Worm (Caenorhabditis elegans) whole organism, L2 larva: ENCODE data around the gene npp-1.

Experiments
- C34F6.9 ChIP-seq: fragments of 150-350 bp; optimal IDR thresholded peaks from 2 replicates; lab custom pipeline; 2014; ENCODE audit warnings: missing biosample characterization, missing genetic modification characterization
- F13H6.1 ChIP-seq: sonication (generic microtip); optimal IDR thresholded peaks from 2 replicates; lab custom pipeline; 2016; ENCODE audit warnings: missing genetic modification characterization, missing compliant biosample characterization
- R02D3.7 ChIP-seq: fragments of 150-350 bp; optimal IDR thresholded peaks from 2 replicates; lab custom pipeline; 2014; ENCODE audit warnings: missing biosample characterization, missing genetic modification characterization
- Y55F3AM.14 ChIP-seq: fragments of 200-800 bp; sonication (Bioruptor generic); optimal IDR thresholded peaks from 2 replicates; lab custom pipeline; 2018; ENCODE audit warnings: mild to moderate bottlenecking, missing genetic modification characterization, missing compliant biosample characterization
- ZK546.5 ChIP-seq: sonication (generic microtip); optimal IDR thresholded peaks from 2 replicates; lab custom pipeline; 2017; ENCODE audit warnings: missing biosample characterization, missing genetic modification characterization
- alr-1 ChIP-seq: fragments of 150-350 bp; optimal IDR thresholded peaks from 2 replicates; lab custom pipeline; 2014; ENCODE audit warnings: missing biosample characterization, missing genetic modification characterization
- aly-2 ChIP-seq: fragments of 150-350 bp; optimal IDR thresholded peaks from 2 replicates; lab custom pipeline; 2014; ENCODE audit warnings: missing biosample characterization, missing genetic modification characterization
- ama-1 ChIP-seq: fragments of 150-350 bp; optimal IDR thresholded peaks from 2 replicates; lab custom pipeline; 2018; ENCODE audit warnings: inconsistent platforms
- blmp-1 ChIP-seq: sonication (generic microtip); optimal IDR thresholded peaks from 2 replicates; lab custom pipeline; 2017; ENCODE audit warnings: missing genetic modification characterization, mild to moderate bottlenecking, missing compliant biosample characterization, antibody characterized with exemption, moderate library complexity; ENCODE audit not compliant: insufficient read depth
- crh-2 ChIP-seq: sonication (generic microtip); optimal IDR thresholded peaks from 2 replicates; lab custom pipeline; 2017; ENCODE audit warnings: missing biosample characterization, missing genetic modification characterization
- dmd-4 ChIP-seq: sonication (generic microtip); optimal IDR thresholded peaks from 2 replicates; lab custom pipeline; 2017; ENCODE audit warnings: missing biosample characterization, missing genetic modification characterization
- egl-27 ChIP-seq: sonication (generic microtip); optimal IDR thresholded peaks from 3 replicates; lab custom pipeline; 2017; ENCODE audit warnings: missing biosample characterization, missing genetic modification reagents, missing genetic modification characterization
- elt-1 ChIP-seq: fragments of 150-350 bp; optimal IDR thresholded peaks from 2 replicates; lab custom pipeline; 2014; ENCODE audit warnings: missing biosample characterization, missing genetic modification characterization
- elt-3 ChIP-seq: sonication (generic microtip); optimal IDR thresholded peaks from 2 replicates; lab custom pipeline; 2017; ENCODE audit warnings: missing biosample characterization, missing genetic modification characterization
- fos-1 ChIP-seq: fragments of 150-350 bp; optimal IDR thresholded peaks from 2 replicates; lab custom pipeline; 2014; ENCODE audit warnings: missing biosample characterization, missing genetic modification characterization
- lin-11 ChIP-seq: fragments of 150-350 bp; sonication (generic microtip); optimal IDR thresholded peaks from 2 replicates; lab custom pipeline; 2014; ENCODE audit warnings: missing biosample characterization, missing genetic modification characterization, inconsistent platforms, mixed read lengths
- lsy-2 ChIP-seq, 2 experiments: fragments of 150-350 bp in 1 of 2; sonication (generic microtip) in 1 of 2; optimal IDR thresholded peaks; 2 replicates each; lab custom pipeline; 2014 to 2017; ENCODE audit warnings: missing biosample characterization in 2 of 2, missing genetic modification characterization in 2 of 2
- mab-5 ChIP-seq: fragments of 150-350 bp; optimal IDR thresholded peaks from 2 replicates; lab custom pipeline; 2014; ENCODE audit warnings: missing biosample characterization, missing genetic modification characterization
- mbf-1 ChIP-seq: sonication (generic microtip); optimal IDR thresholded peaks from 2 replicates; lab custom pipeline; 2017; ENCODE audit warnings: missing biosample characterization, missing genetic modification characterization
- mdl-1 ChIP-seq, 2 experiments: fragments of 150-350 bp in 1 of 2; sonication (generic microtip) in 1 of 2; optimal IDR thresholded peaks; 2 replicates each; lab custom pipeline; 2017; ENCODE audit warnings: missing biosample characterization in 2 of 2, missing genetic modification characterization in 2 of 2
- nhr-10 ChIP-seq: sonication (generic microtip); optimal IDR thresholded peaks from 2 replicates; lab custom pipeline; 2017; ENCODE audit warnings: missing biosample characterization, missing genetic modification characterization
- nhr-12 ChIP-seq: fragments of 150-350 bp; optimal IDR thresholded peaks from 2 replicates; lab custom pipeline; 2014; ENCODE audit warnings: missing biosample characterization, missing genetic modification characterization
- nhr-129 ChIP-seq: fragments of 150-350 bp; optimal IDR thresholded peaks from 2 replicates; lab custom pipeline; 2014; ENCODE audit warnings: missing biosample characterization, missing genetic modification characterization
- nhr-21 ChIP-seq: fragments of 150-350 bp; optimal IDR thresholded peaks from 2 replicates; lab custom pipeline; 2014; ENCODE audit warnings: missing biosample characterization, missing genetic modification characterization
- nhr-23 ChIP-seq: fragments of 150-350 bp; optimal IDR thresholded peaks from 2 replicates; lab custom pipeline; 2014; ENCODE audit warnings: missing biosample characterization, missing genetic modification reagents, missing genetic modification characterization
- nhr-25 ChIP-seq: fragments of 150-350 bp; sonication (generic microtip); optimal IDR thresholded peaks from 3 replicates; lab custom pipeline; 2014; ENCODE audit warnings: missing biosample characterization, missing genetic modification characterization
- nhr-6 ChIP-seq: fragments of 150-350 bp; optimal IDR thresholded peaks from 2 replicates; lab custom pipeline; 2014; ENCODE audit warnings: missing biosample characterization, missing genetic modification characterization
- nhr-77 ChIP-seq: fragments of 150-350 bp; optimal IDR thresholded peaks from 2 replicates; lab custom pipeline; 2014; ENCODE audit warnings: missing biosample characterization, missing genetic modification characterization
- peb-1 ChIP-seq: fragments of 150-350 bp; optimal IDR thresholded peaks from 2 replicates; lab custom pipeline; 2014; ENCODE audit warnings: missing biosample characterization, missing genetic modification characterization
- skn-1 ChIP-seq: sonication (generic microtip); optimal IDR thresholded peaks from 2 replicates; lab custom pipeline; 2017; ENCODE audit warnings: missing biosample characterization, missing genetic modification characterization
- sma-9 ChIP-seq, 2 experiments: fragments of 150-350 bp in 1 of 2; sonication (generic microtip) in 1 of 2; optimal IDR thresholded peaks; 2 replicates each; lab custom pipeline; 2014 to 2016; ENCODE audit warnings: missing genetic modification characterization in 2 of 2, mild to moderate bottlenecking in 1 of 2, missing biosample characterization in 1 of 2, missing compliant biosample characterization in 1 of 2, missing genetic modification reagents in 1 of 2, moderate library complexity in 1 of 2
- unc-55 ChIP-seq: fragments of 150-350 bp; sonication (generic microtip); optimal IDR thresholded peaks from 3 replicates; lab custom pipeline; 2014; ENCODE audit warnings: missing biosample characterization, missing genetic modification reagents, missing genetic modification characterization
- unc-62 ChIP-seq: fragments of 150-350 bp; optimal IDR thresholded peaks from 2 replicates; lab custom pipeline; 2014; ENCODE audit warnings: missing biosample characterization, missing genetic modification reagents, missing genetic modification characterization
- zag-1 ChIP-seq: fragments of 150-350 bp; optimal IDR thresholded peaks from 2 replicates; lab custom pipeline; 2014; ENCODE audit warnings: missing biosample characterization, missing genetic modification characterization
- ztf-1 ChIP-seq: fragments of 200-800 bp; sonication (Bioruptor generic); conservative IDR thresholded peaks from 2 replicates; pipeline ENCODE4 v1.3.6; 2022; ENCODE audit warnings: missing genetic modification characterization, missing compliant biosample characterization
- ztf-11 ChIP-seq: sonication (generic microtip); optimal IDR thresholded peaks from 2 replicates; lab custom pipeline; 2017; ENCODE audit warnings: missing biosample characterization, missing genetic modification characterization
- ztf-4 ChIP-seq: fragments of 150-350 bp; optimal IDR thresholded peaks from 2 replicates; lab custom pipeline; 2014; ENCODE audit warnings: missing biosample characterization, missing genetic modification characterization

Gene npp-1

DNA sequence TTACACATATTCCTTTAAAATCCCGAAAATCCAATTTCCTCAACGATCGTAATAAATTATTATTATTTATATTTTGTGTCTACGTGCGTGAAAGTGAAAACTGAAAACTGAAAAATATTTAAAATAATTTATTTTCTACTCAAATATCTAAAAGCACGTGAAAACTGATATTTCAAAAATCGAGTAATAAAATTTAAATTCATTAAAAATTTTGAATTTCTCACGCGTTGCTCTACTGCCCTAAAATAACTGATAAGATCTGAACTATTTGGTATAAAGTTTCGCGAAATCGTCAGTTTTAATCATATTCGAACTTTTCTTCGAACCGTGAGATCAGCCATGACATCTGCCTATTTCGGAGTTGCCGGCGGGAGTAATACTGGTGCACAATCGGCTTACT, 6.0 kb upstream of the npp-1 start, which contains the start of gene ssq-1:
ssq-1 (plus strand) TSS at position 301 of the 400 bp plus-strand sequence.
- TF ChIP-seq lin-11 = no peak
- TF ChIP-seq egl-27 (tag; lab: Kevin White, UChicago) = no peak
- TF ChIP-seq elt-1 (tag; lab: Kevin White, UChicago) = no peak
- no peak for TF ChIP-seq blmp-1 (tag; lab: Kevin White, UChicago)
- no peak for TF ChIP-seq unc-62 (GFP tag; lab: Kevin White, UChicago)

DNA sequence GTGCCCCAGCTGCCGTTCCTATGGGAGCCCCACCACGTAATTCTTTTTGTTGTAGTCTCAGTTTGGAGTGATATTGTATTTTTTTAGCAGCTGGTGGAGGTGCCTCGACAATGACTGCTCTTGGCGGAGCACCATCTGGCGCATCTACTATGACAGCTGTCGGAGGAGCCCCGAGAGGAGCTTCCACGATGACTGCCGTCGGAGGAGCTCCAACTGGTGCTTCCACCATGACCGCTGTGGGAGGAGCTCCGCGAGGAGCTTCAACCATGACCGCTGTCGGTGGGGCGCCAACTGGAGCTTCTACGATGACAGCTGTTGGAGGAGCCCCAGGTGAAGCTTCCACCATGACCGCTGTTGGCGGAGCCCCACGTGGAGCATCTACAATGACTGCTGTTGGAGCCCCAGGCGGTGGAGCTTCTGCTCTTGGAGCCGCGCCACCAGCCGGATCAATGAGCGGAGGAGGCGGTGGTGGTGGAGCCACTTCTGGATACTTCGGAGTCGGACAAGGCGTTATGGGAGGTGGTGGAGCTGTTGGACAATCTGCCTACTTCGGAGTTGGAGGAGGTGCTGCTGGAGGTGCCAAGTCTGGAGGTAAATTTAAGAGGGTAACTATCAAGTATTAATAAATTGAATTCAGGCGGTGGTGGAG, 5.3 kb upstream of the npp-1 start:
- no peak for TF ChIP-seq ama-1 (lab: Kevin White, UChicago)
- TF ChIP-seq nhr-21 (tag; lab: Kevin White, UChicago) = no peak
- TF ChIP-seq alr-1 = no peak
- no peak for TF ChIP-seq ztf-4 (tag; lab: Kevin White, UChicago)
- TF ChIP-seq dmd-4 (tag; lab: Kevin White, UChicago) = no peak
- TF ChIP-seq mab-5 = no peak
- TF ChIP-seq nhr-129 = no peak
- TF ChIP-seq R02D3.7 (tag; lab: Kevin White, UChicago) = no peak
- no peak for TF ChIP-seq ZK546.5 (tag; lab: Kevin White, UChicago)
- no peak for TF ChIP-seq mdl-1 (tag; optimal IDR thresholded peaks at IDR 0.05; lab: Kevin White, UChicago)
- no peak for TF ChIP-seq fos-1 (tag; lab: Kevin White, UChicago)
- no peak for TF ChIP-seq skn-1 (tag; lab: Kevin White, UChicago)
- no peak for TF ChIP-seq nhr-12 (tag; lab: Kevin White, UChicago)
- no peak for TF ChIP-seq ztf-1 (GFP tag; lab: Robert Waterston, UW)
- no peak for TF ChIP-seq nhr-25 (tag; lab: Kevin White, UChicago)
- no peak for TF ChIP-seq Y55F3AM.14 (GFP tag; lab: Kevin White, UChicago)

- TF ChIP-seq fos-1 (tag; lab: Kevin White, UChicago) = peak; percentile 53
- no peak for TF ChIP-seq ZK546.5 (tag; lab: Kevin White, UChicago)
- TF ChIP-seq Y55F3AM.14 (GFP tag; lab: Kevin White, UChicago) = no peak
- no peak for TF ChIP-seq nhr-10
- TF ChIP-seq zag-1 (tag; lab: Kevin White, UChicago) = no peak
- TF ChIP-seq alr-1 = no peak
- no peak for TF ChIP-seq ztf-11 (tag; lab: Kevin White, UChicago)
- TF ChIP-seq nhr-23 (tag; lab: Kevin White, UChicago) = no peak
Observed at ce11 chrIV:9854952-9855351, 3.3 kb upstream of the npp-1 start.

DNA sequence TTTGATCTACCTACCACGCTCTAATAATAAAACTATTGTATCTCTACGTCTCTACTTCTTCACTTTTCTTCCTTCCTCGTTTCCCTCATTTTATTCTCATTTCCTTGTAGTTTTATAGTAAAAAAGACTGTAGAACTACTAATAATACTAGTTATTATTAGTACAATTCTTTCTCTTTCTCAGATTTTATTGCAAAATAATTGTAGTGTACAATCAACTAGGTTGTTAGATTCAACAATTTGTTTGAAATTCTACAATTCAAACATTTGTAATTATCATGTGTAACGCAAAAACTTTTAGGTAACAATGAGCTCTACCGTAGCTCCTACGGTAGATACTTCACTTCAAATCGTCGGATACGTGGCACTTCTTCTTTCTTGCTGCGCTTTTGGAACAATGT, 2.6 kb upstream of the npp-1 start, which contains the start of gene K07F5.12:
K07F5.12 (plus strand) TSS at position 301 of the 400 bp plus-strand sequence.
- no peak for TF ChIP-seq nhr-10
- TF ChIP-seq aly-2 (tag; lab: Kevin White, UChicago) = no peak
- TF ChIP-seq ztf-11 (tag; lab: Kevin White, UChicago) = no peak
- no peak for TF ChIP-seq F13H6.1 (tag; lab: Kevin White, UChicago)
- TF ChIP-seq mbf-1 (tag; lab: Kevin White, UChicago) = no peak
- no peak for TF ChIP-seq fos-1 (tag; lab: Kevin White, UChicago)
- TF ChIP-seq unc-55 (GFP tag; lab: Kevin White, UChicago) = no peak
- TF ChIP-seq sma-9 (GFP tag; optimal IDR thresholded peaks at IDR 0.05; lab: Kevin White, UChicago) = no peak
- TF ChIP-seq sma-9 (tag; optimal IDR thresholded peaks at IDR 0.05; lab: Kevin White, UChicago) = no peak
- TF ChIP-seq, all 48 proteins: peak for 0

DNA sequence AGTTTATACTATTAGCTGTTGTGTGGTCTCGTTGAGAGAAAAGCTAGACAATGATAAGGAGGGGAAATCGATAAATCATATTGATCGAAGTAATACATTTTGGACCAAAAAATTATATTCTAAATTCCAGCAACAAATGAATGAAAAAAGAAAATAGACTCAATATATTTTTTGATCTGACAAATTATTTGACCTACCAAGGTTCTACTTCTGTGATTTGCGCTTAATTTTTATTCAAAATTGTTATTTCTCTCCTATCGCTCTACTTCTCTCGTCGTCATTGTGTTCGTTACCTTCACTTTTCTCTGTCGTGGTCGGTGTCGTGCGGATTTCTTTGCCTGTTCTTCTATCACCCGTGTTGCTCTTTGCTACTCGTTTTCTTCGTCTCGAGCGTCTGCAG, 682 bp downstream of the npp-1 start:
- TF ChIP-seq elt-1 (tag; lab: Kevin White, UChicago) (no peak), nhr-6 (no peak), lin-11 (no peak), mbf-1 (tag; lab: Kevin White, UChicago) (no peak), ama-1 (lab: Kevin White, UChicago) (no peak)
- TF ChIP-seq, all 48 proteins: peak for 0

- TF ChIP-seq nhr-77 (tag; lab: Kevin White, UChicago) (no peak), peb-1 (no peak), mbf-1 (tag; lab: Kevin White, UChicago) (no peak), lsy-2 (tag; optimal IDR thresholded peaks at IDR 0.05; lab: Kevin White, UChicago) (no peak), ZK546.5 (tag; lab: Kevin White, UChicago) (no peak), fos-1 (tag; lab: Kevin White, UChicago) (no peak), crh-2 (tag; lab: Kevin White, UChicago) (no peak), alr-1 (no peak), ztf-1 (GFP tag; lab: Robert Waterston, UW) (no peak), unc-55 (GFP tag; lab: Kevin White, UChicago) (no peak), nhr-23 (tag; lab: Kevin White, UChicago) (no peak), nhr-25 (tag; lab: Kevin White, UChicago) (no peak), C34F6.9 (tag; lab: Kevin White, UChicago) (no peak), mdl-1 (tag; optimal IDR thresholded peaks at IDR 0.05; lab: Kevin White, UChicago) (no peak), Y55F3AM.14 (GFP tag; lab: Kevin White, UChicago) (no peak), nhr-21 (tag; lab: Kevin White, UChicago) (no peak), nhr-6 (no peak), egl-27 (tag; lab: Kevin White, UChicago) (no peak), ztf-4 (tag; lab: Kevin White, UChicago) (no peak), elt-3 (tag; lab: Kevin White, UChicago) (no peak)
Observed at ce11 chrIV:9861921-9862320, 3.6 kb downstream of the npp-1 start, which contains the start of gene K07F5.14. K07F5.14 (plus strand) TSS chrIV:9862221.
